Worm (Caenorhabditis elegans): ENCODE measurements around the gene dpyd-1.

DNA sequence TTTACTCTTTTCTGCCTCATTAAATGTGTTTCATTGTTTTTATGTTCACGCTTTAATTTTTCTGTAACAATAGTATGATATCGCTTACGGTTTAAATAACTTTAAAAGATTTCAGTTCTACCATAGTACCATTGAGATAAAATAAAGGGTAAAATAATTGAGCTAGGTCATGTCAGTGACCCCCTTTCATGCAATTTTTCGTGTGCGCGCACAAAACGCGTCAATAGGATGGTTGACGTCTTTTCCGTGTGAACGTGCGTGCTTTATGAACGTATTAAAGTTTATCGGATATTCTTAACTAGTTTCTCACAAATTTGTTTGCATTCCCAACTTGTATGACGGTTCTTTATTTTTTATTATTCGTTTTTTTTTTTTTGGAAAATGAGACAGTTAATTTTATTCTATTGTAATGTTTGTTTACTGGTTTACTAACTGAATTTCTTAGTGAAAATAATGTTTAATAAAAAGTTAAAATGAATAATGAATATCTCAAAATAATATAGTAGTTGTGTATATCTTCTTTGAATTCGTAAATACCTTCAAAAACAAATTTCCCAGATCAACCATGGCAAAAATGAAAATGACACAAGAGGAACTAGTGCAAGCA lies 18.4 kb downstream of the dpyd-1 start, which contains the start of gene C25F6.1:
- TF ChIP-seq nhr-28 (tag; optimal IDR thresholded peaks at IDR 0.05): no peak
- TF ChIP-seq elt-3 (tag; optimal IDR thresholded peaks at IDR 0.05): no peak
- no peak for TF ChIP-seq zip-8 (tag; optimal IDR thresholded peaks at IDR 0.05)
- no peak for TF ChIP-seq blmp-1 (tag; optimal IDR thresholded peaks at IDR 0.05)
- TF ChIP-seq nhr-12 (tag; optimal IDR thresholded peaks at IDR 0.05): no peak
- TF ChIP-seq ceh-39 (tag; optimal IDR thresholded peaks at IDR 0.05): no peak
- peak; percentile 21 for TF ChIP-seq ces-1 (GFP tag; optimal IDR thresholded peaks at IDR 0.05)

All from whole organism, mixed stage, embryonic.